Worm (Caenorhabditis elegans): ENCODE data around the gene nlp-16.

ce11 chrIV:6232769-6233290 is 26.8 kb downstream of the nlp-16 start, which contains the start of gene F58F9.3:
- no peak for TF ChIP-seq unc-39 (tag; optimal IDR thresholded peaks at IDR 0.05)
- TF ChIP-seq elt-1 (tag; optimal IDR thresholded peaks at IDR 0.05): no peak
- TF ChIP-seq ceh-9 (tag; optimal IDR thresholded peaks at IDR 0.05): no peak
- TF ChIP-seq nhr-77 (tag; optimal IDR thresholded peaks at IDR 0.05): no peak
- TF ChIP-seq tbx-2 (tag; optimal IDR thresholded peaks at IDR 0.05): no peak
- TF ChIP-seq skn-1 (tag; optimal IDR thresholded peaks at IDR 0.05): no peak
- TF ChIP-seq nhr-25 (tag; optimal IDR thresholded peaks at IDR 0.05): no peak
- no peak for TF ChIP-seq ztf-11 (tag; optimal IDR thresholded peaks at IDR 0.05)
- no peak for TF ChIP-seq unc-62 (GFP tag; optimal IDR thresholded peaks at IDR 0.05)
- TF ChIP-seq ztf-4 (tag; optimal IDR thresholded peaks at IDR 0.05): no peak
- no peak for TF ChIP-seq ceh-28 (tag; optimal IDR thresholded peaks at IDR 0.05)
- peak; percentile 74 for TF ChIP-seq elt-2 (tag; optimal IDR thresholded peaks at IDR 0.05)
- TF ChIP-seq ama-1 (optimal IDR thresholded peaks at IDR 0.05): no peak
- no peak for TF ChIP-seq aly-2 (tag; optimal IDR thresholded peaks at IDR 0.05)
